Worm (Caenorhabditis elegans) whole organism, mixed stage, embryonic: Measurements from ENCODE around the gene hlh-34.

ENCODE experiments used
- blmp-1 ChIP-seq: fragments of 150-350 bp; optimal IDR thresholded peaks from 2 replicates; lab custom pipeline; 2014; ENCODE audit warnings: missing biosample characterization, missing genetic modification characterization
- elt-3 ChIP-seq: fragments of 150-350 bp; optimal IDR thresholded peaks from 2 replicates; lab custom pipeline; 2014; ENCODE audit warnings: missing biosample characterization, missing genetic modification characterization
- snpc-4 ChIP-seq: fragments of 150-350 bp; optimal IDR thresholded peaks from 2 replicates; lab custom pipeline; 2014; ENCODE audit warnings: missing biosample characterization, missing genetic modification characterization

- TF ChIP-seq elt-3 (tag; lab: Kevin White, UChicago) (no peak), blmp-1 (no peak), snpc-4 (tag; lab: Kevin White, UChicago) (no peak)
Observed at ce11 chrV:13724781-13725180, 17.6 kb upstream of the hlh-34 start, which contains the start of gene F35E12.2.
